Worm (Caenorhabditis elegans) whole organism, young adult: Measurements from ENCODE around the gene C02F5.10.

ENCODE experiments used
- F52B5.7 ChIP-seq: sonication (generic microtip); optimal IDR thresholded peaks from 2 replicates; lab custom pipeline; 2016; ENCODE audit warnings: mild to moderate bottlenecking, missing genetic modification characterization, missing compliant biosample characterization
- Y79H2A.3 ChIP-seq: fragments of 200-800 bp; sonication (Bioruptor generic); conservative IDR thresholded peaks from 2 replicates; pipeline ENCODE4 v1.3.6; 2022; ENCODE audit warnings: missing genetic modification reagents, missing genetic modification characterization, missing compliant biosample characterization
- Y95B8A.8 ChIP-seq: fragments of 200-800 bp; sonication (Bioruptor generic); IDR thresholded peaks from 2 replicates; pipeline ENCODE4 v1.3.6; 2022; ENCODE audit warnings: missing genetic modification reagents, missing genetic modification characterization, missing compliant biosample characterization
- ama-1 ChIP-seq, 3 experiments: fragments of 150-350 bp in 1 of 3; sonication (generic microtip) in 2 of 3; optimal IDR thresholded peaks; 2 replicates each; lab custom pipeline; 2014 to 2018; ENCODE audit warnings: missing biosample characterization in 2 of 3, missing genetic modification characterization in 2 of 3, missing genetic modification reagents in 2 of 3
- attf-6 ChIP-seq: fragments of 200-800 bp; sonication (Bioruptor generic); IDR thresholded peaks from 2 replicates; pipeline ENCODE4 v1.3.6; 2022; ENCODE audit warnings: missing genetic modification reagents, missing genetic modification characterization, missing compliant biosample characterization
- cebp-1 ChIP-seq, 2 experiments: fragments of 200-800 bp in 1 of 2; sonication (Bioruptor generic) in 1 of 2; sonication (generic microtip) in 1 of 2; IDR thresholded peaks in 1 of 2; optimal IDR thresholded peaks in 1 of 2; 2 replicates each; pipeline versions ENCODE4 v1.3.6 to Lab custom; 2017 to 2022; ENCODE audit warnings: missing compliant biosample characterization in 2 of 2, missing genetic modification characterization in 2 of 2, mild to moderate bottlenecking in 1 of 2, missing genetic modification reagents in 1 of 2, moderate library complexity in 1 of 2
- efl-1 ChIP-seq: fragments of 150-350 bp; optimal IDR thresholded peaks from 2 replicates; lab custom pipeline; 2014; ENCODE audit warnings: missing biosample characterization, missing genetic modification reagents, missing genetic modification characterization
- him-1 ChIP-seq: sonication (generic microtip); optimal IDR thresholded peaks from 2 replicates; lab custom pipeline; 2016; ENCODE audit warnings: missing genotype, missing genetic modification reagents, missing genetic modification characterization, missing compliant biosample characterization
- lin-54 ChIP-seq: fragments of 200-800 bp; sonication (Bioruptor generic); optimal IDR thresholded peaks from 2 replicates; lab custom pipeline; 2018; ENCODE audit warnings: mild to moderate bottlenecking, missing genetic modification characterization, missing compliant biosample characterization
- mel-28 ChIP-seq: sonication (generic microtip); optimal IDR thresholded peaks from 2 replicates; lab custom pipeline; 2016; ENCODE audit warnings: borderline replicate concordance, mild to moderate bottlenecking, missing genetic modification characterization, missing compliant biosample characterization
- nfya-1 ChIP-seq: sonication (generic microtip); optimal IDR thresholded peaks from 2 replicates; lab custom pipeline; 2017; ENCODE audit warnings: antibody characterized with exemption, missing compliant biosample characterization, missing genetic modification characterization, borderline replicate concordance; ENCODE audit not compliant: insufficient read depth
- pha-4 ChIP-seq: fragments of 150-350 bp; sonication (generic microtip); optimal IDR thresholded peaks from 2 replicates; lab custom pipeline; 2014; ENCODE audit warnings: missing biosample characterization, missing genetic modification reagents, missing genetic modification characterization
- repo-1 ChIP-seq: sonication (generic microtip); optimal IDR thresholded peaks from 2 replicates; lab custom pipeline; 2017; ENCODE audit warnings: mild to moderate bottlenecking, missing genetic modification characterization, missing compliant biosample characterization
- unc-62 ChIP-seq: fragments of 150-350 bp; optimal IDR thresholded peaks from 2 replicates; lab custom pipeline; 2014; ENCODE audit warnings: missing biosample characterization, missing genetic modification reagents, missing genetic modification characterization

DNA sequence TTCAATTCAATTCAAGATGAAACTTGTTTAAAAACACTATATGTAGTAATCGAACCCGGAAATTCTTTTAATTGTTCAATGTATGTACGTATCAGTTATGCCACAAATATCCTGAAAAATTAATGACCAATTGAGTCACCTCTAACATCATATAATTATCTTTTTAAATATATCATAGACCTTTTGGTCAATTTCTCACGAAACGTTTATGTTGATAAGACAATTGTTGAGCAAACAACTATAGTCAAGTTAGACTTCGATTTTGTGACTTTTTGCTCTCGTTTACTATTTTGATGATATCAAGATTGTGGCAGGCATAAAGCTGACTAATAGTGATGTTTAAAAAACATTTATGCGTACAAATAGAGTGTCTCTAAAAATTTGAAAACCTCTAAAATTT lies 9.0 kb downstream of the C02F5.10 start:
- TF ChIP-seq repo-1 (tag; lab: Kevin White, UChicago) (no peak), Y79H2A.3 (GFP tag; lab: Robert Waterston, UW) (no peak), ama-1 (optimal IDR thresholded peaks at IDR 0.05; lab: Kevin White, UChicago) (no peak), ama-1 (GFP tag; optimal IDR thresholded peaks at IDR 0.05; lab: Kevin White, UChicago) (no peak), lin-54 (GFP tag; lab: Kevin White, UChicago) (no peak), pha-4 (tag; lab: Kevin White, UChicago) (no peak), nfya-1 (tag; lab: Kevin White, UChicago) (no peak), cebp-1 (GFP tag; IDR thresholded peaks at IDR 0.05; lab: Robert Waterston, UW) (no peak), cebp-1 (tag; optimal IDR thresholded peaks at IDR 0.05; lab: Kevin White, UChicago) (no peak), mel-28 (tag; lab: Kevin White, UChicago) (no peak), Y95B8A.8 (GFP tag; lab: Robert Waterston, UW) (no peak), him-1 (tag; lab: Kevin White, UChicago) (no peak), unc-62 (no peak), F52B5.7 (tag; lab: Kevin White, UChicago) (no peak), attf-6 (no peak), efl-1 (GFP tag; lab: Kevin White, UChicago) (no peak)
